Fruit fly (Drosophila melanogaster) whole organism, embryonic: ENCODE data around the gene lva.

Source experiments
- Awh ChIP-seq: fragments of 200-800 bp; sonication (Bioruptor generic); IDR thresholded peaks from 2 replicates; pipeline ENCODE4, ENCODE4 v1.3.6; 2022; ENCODE audit warnings: missing biosample characterization, missing genetic modification characterization
- B-H2 ChIP-seq: fragments of 200-800 bp; sonication (Bioruptor generic); optimal IDR thresholded peaks from 2 replicates; lab custom pipeline; 2018; ENCODE audit warnings: missing biosample characterization, mild to moderate bottlenecking, missing genetic modification characterization
- CG11247 ChIP-seq: fragments of 200-800 bp; sonication (Bioruptor generic); IDR thresholded peaks from 2 replicates; pipeline ENCODE4 v1.3.6; 2022; ENCODE audit warnings: missing biosample characterization, missing genetic modification characterization
- CG11398 ChIP-seq: fragments of 200-800 bp; sonication (Bioruptor generic); optimal IDR thresholded peaks from 2 replicates; lab custom pipeline; 2016; ENCODE audit warnings: missing biosample characterization, missing genetic modification characterization
- CG11456 ChIP-seq: fragments of 200-800 bp; sonication (Bioruptor generic); IDR thresholded peaks from 3 replicates; pipeline ENCODE4 v1.3.6; 2022; ENCODE audit warnings: missing biosample characterization, missing genetic modification characterization
- CG11695 ChIP-seq: fragments of 200-800 bp; sonication (Bioruptor generic); IDR thresholded peaks from 3 replicates; pipeline ENCODE4 v1.3.6; 2022; ENCODE audit warnings: missing biosample characterization, missing genetic modification characterization
- CG12299 ChIP-seq: fragments of 200-800 bp; sonication (Bioruptor generic); optimal IDR thresholded peaks from 2 replicates; lab custom pipeline; 2018; ENCODE audit warnings: missing biosample characterization, mild to moderate bottlenecking, missing genetic modification characterization
- CG12744 ChIP-seq: fragments of 200-800 bp; sonication (Bioruptor generic); optimal IDR thresholded peaks from 2 replicates; lab custom pipeline; 2016; ENCODE audit warnings: missing biosample characterization, missing genetic modification characterization
- CG12769 ChIP-seq: fragments of 200-800 bp; sonication (Bioruptor generic); optimal IDR thresholded peaks from 2 replicates; lab custom pipeline; 2019; ENCODE audit warnings: missing biosample characterization, mild to moderate bottlenecking, missing genetic modification characterization, moderate library complexity
- CG14441 ChIP-seq: fragments of 200-800 bp; sonication (Bioruptor generic); IDR thresholded peaks from 2 replicates; pipeline ENCODE4 v1.3.6; 2022; ENCODE audit warnings: missing biosample characterization, missing genetic modification characterization
- CG1603 ChIP-seq: fragments of 200-800 bp; sonication (Bioruptor generic); optimal IDR thresholded peaks from 2 replicates; lab custom pipeline; 2019; ENCODE audit warnings: missing biosample characterization, mild to moderate bottlenecking, missing genetic modification characterization, moderate library complexity
- CG17359 ChIP-seq: fragments of 200-800 bp; sonication (Bioruptor generic); optimal IDR thresholded peaks from 3 replicates; lab custom pipeline; 2018; ENCODE audit warnings: missing biosample characterization, mild to moderate bottlenecking, missing genetic modification characterization, moderate library complexity
- CG2199 ChIP-seq: fragments of 200-800 bp; sonication (Bioruptor generic); IDR thresholded peaks from 3 replicates; pipeline ENCODE4 v1.3.6; 2022; ENCODE audit warnings: missing biosample characterization, missing genetic modification characterization
- CG2875 ChIP-seq: fragments of 200-800 bp; sonication (Bioruptor generic); optimal IDR thresholded peaks from 2 replicates; lab custom pipeline; 2017; ENCODE audit warnings: missing biosample characterization, mild to moderate bottlenecking, missing genetic modification characterization, missing genetic modification reagents
- CG30403 ChIP-seq: fragments of 200-800 bp; sonication (Bioruptor generic); optimal IDR thresholded peaks from 3 replicates; lab custom pipeline; 2016; ENCODE audit warnings: missing biosample characterization, missing genetic modification characterization
- CG32532 ChIP-seq: fragments of 200-800 bp; sonication (Bioruptor generic); IDR thresholded peaks from 2 replicates; pipeline ENCODE4 v1.3.6; 2022; ENCODE audit warnings: missing biosample characterization, missing genetic modification characterization
- CG32772 ChIP-seq: fragments of 200-800 bp; sonication (Bioruptor generic); IDR thresholded peaks from 2 replicates; pipeline ENCODE4 v1.3.6; 2022; ENCODE audit warnings: missing biosample characterization, missing genetic modification characterization
- CG4360 ChIP-seq: fragments of 200-800 bp; sonication (Bioruptor generic); IDR thresholded peaks from 2 replicates; pipeline ENCODE4 v1.3.6; 2022; ENCODE audit warnings: missing biosample characterization, missing genetic modification characterization
- CG43689 ChIP-seq: fragments of 200-800 bp; sonication (Bioruptor generic); IDR thresholded peaks from 2 replicates; pipeline ENCODE4 v1.3.6; 2022; ENCODE audit warnings: missing biosample characterization, missing genetic modification characterization
- CG5245 ChIP-seq: fragments of 200-800 bp; sonication (Bioruptor generic); optimal IDR thresholded peaks from 3 replicates; lab custom pipeline; 2016; ENCODE audit warnings: missing biosample characterization, missing genetic modification characterization
- CG7786 ChIP-seq: fragments of 200-800 bp; sonication (Bioruptor generic); optimal IDR thresholded peaks from 2 replicates; lab custom pipeline; 2016; ENCODE audit warnings: missing biosample characterization, missing genetic modification characterization
- CG7928 ChIP-seq: fragments of 200-800 bp; sonication (Bioruptor generic); optimal IDR thresholded peaks from 2 replicates; lab custom pipeline; 2017; ENCODE audit warnings: missing biosample characterization, mild to moderate bottlenecking, missing genetic modification characterization
- Dll ChIP-seq: fragments of 200-800 bp; sonication (Bioruptor generic); IDR thresholded peaks from 4 replicates; pipeline ENCODE4 v1.3.6; 2022; ENCODE audit warnings: missing biosample characterization, missing genetic modification characterization; ENCODE audit not compliant: partially characterized antibody
- E2f1 ChIP-seq: fragments of 200-800 bp; sonication (Bioruptor generic); IDR thresholded peaks from 2 replicates; pipeline ENCODE4 v1.3.6; 2022; ENCODE audit warnings: missing biosample characterization, missing genetic modification characterization
- Fer2 ChIP-seq: fragments of 200-800 bp; sonication (Bioruptor generic); optimal IDR thresholded peaks from 2 replicates; lab custom pipeline; 2018; ENCODE audit warnings: missing biosample characterization, mild to moderate bottlenecking, missing genetic modification characterization, moderate library complexity
- HHEX ChIP-seq: fragments of 200-800 bp; sonication (Bioruptor generic); optimal IDR thresholded peaks from 3 replicates; lab custom pipeline; 2017; ENCODE audit warnings: missing biosample characterization, mild to moderate bottlenecking, missing genetic modification characterization, missing genetic modification reagents
- HLH54F ChIP-seq: fragments of 200-800 bp; sonication (Bioruptor generic); optimal IDR thresholded peaks from 3 replicates; lab custom pipeline; 2016; ENCODE audit warnings: missing biosample characterization, missing genetic modification characterization
- Hand ChIP-seq: fragments of 200-800 bp; sonication (Bioruptor generic); optimal IDR thresholded peaks from 2 replicates; lab custom pipeline; 2017; ENCODE audit warnings: mild to moderate bottlenecking, missing biosample characterization, missing genetic modification reagents, missing genetic modification characterization
- HmgZ ChIP-seq: fragments of 200-800 bp; sonication (Bioruptor generic); optimal IDR thresholded peaks from 2 replicates; lab custom pipeline; 2018; ENCODE audit warnings: missing biosample characterization, mild to moderate bottlenecking, missing genetic modification characterization
- Hr51 ChIP-seq, 2 experiments: fragments of 200-800 bp; sonication (Bioruptor generic); optimal IDR thresholded peaks; 2 replicates in 1 of 2; 3 replicates in 1 of 2; lab custom pipeline; 2016 to 2018; ENCODE audit warnings: missing biosample characterization in 2 of 2, missing genetic modification characterization in 2 of 2, mild to moderate bottlenecking in 1 of 2, moderate library complexity in 1 of 2
- MBD-R2 ChIP-seq: fragments of 200-800 bp; sonication (Bioruptor generic); IDR thresholded peaks from 2 replicates; pipeline ENCODE4 v1.3.6; 2022; ENCODE audit warnings: missing biosample characterization, missing genetic modification characterization
- Meics ChIP-seq: fragments of 200-800 bp; sonication (Bioruptor generic); optimal IDR thresholded peaks from 2 replicates; lab custom pipeline; 2017; ENCODE audit warnings: missing biosample characterization, mild to moderate bottlenecking, missing genetic modification characterization
- Oaz ChIP-seq: fragments of 200-800 bp; sonication (Bioruptor generic); IDR thresholded peaks from 2 replicates; pipeline ENCODE4 v1.3.6; 2022; ENCODE audit warnings: missing biosample characterization, missing genetic modification characterization
- PHDP ChIP-seq: fragments of 200-800 bp; sonication (Bioruptor generic); optimal IDR thresholded peaks from 3 replicates; lab custom pipeline; 2018; ENCODE audit warnings: missing biosample characterization, mild to moderate bottlenecking, missing genetic modification characterization, moderate library complexity
- Sry-β ChIP-seq: fragments of 200-800 bp; sonication (Bioruptor generic); optimal IDR thresholded peaks from 2 replicates; lab custom pipeline; 2018; ENCODE audit warnings: missing biosample characterization, mild to moderate bottlenecking, missing genetic modification characterization, moderate library complexity
- Xbp1 ChIP-seq: fragments of 200-800 bp; sonication (Bioruptor generic); optimal IDR thresholded peaks from 3 replicates; lab custom pipeline; 2016; ENCODE audit warnings: missing biosample characterization, mild to moderate bottlenecking, missing genetic modification characterization
- ash1 ChIP-seq: fragments of 200-800 bp; sonication (Bioruptor generic); optimal IDR thresholded peaks from 2 replicates; lab custom pipeline; 2018; ENCODE audit warnings: missing biosample characterization, mild to moderate bottlenecking, missing genetic modification characterization
- cg ChIP-seq: fragments of 200-800 bp; sonication (Bioruptor generic); optimal IDR thresholded peaks from 3 replicates; lab custom pipeline; 2019; ENCODE audit warnings: missing biosample characterization, mild to moderate bottlenecking, missing genetic modification characterization, moderate library complexity
- chif ChIP-seq, 2 experiments: fragments of 200-800 bp; sonication (Bioruptor generic); optimal IDR thresholded peaks; 3 replicates each; lab custom pipeline; 2016; ENCODE audit warnings: missing biosample characterization in 2 of 2, missing genetic modification characterization in 2 of 2
- ci ChIP-seq: fragments of 200-800 bp; sonication (Bioruptor generic); IDR thresholded peaks from 3 replicates; pipeline ENCODE4 v1.3.6; 2022; ENCODE audit warnings: missing biosample characterization, missing genetic modification characterization
- dan ChIP-seq: fragments of 200-800 bp; sonication (Bioruptor generic); IDR thresholded peaks from 2 replicates; pipeline ENCODE4 v1.3.6; 2022; ENCODE audit warnings: missing biosample characterization, missing genetic modification characterization
- gt ChIP-seq: fragments of 200-800 bp; sonication (Bioruptor generic); IDR thresholded peaks from 2 replicates; pipeline ENCODE4 v1.3.6; 2022; ENCODE audit warnings: missing biosample characterization, missing genetic modification characterization
- insv ChIP-seq, 2 experiments: fragments of 200-800 bp; sonication (Bioruptor generic); optimal IDR thresholded peaks; 3 replicates each; lab custom pipeline; 2016 to 2018; ENCODE audit warnings: missing biosample characterization in 2 of 2, missing genetic modification characterization in 2 of 2
- ken ChIP-seq: fragments of 200-800 bp; sonication (Bioruptor generic); IDR thresholded peaks from 3 replicates; pipeline ENCODE4 v1.3.6; 2022; ENCODE audit warnings: missing biosample characterization, missing genetic modification characterization
- mld ChIP-seq: fragments of 200-800 bp; sonication (Bioruptor generic); IDR thresholded peaks from 3 replicates; pipeline ENCODE4 v1.3.6; 2022; ENCODE audit warnings: missing biosample characterization, missing genetic modification characterization; ENCODE audit not compliant: partially characterized antibody
- odd ChIP-seq: fragments of 200-800 bp; sonication (Bioruptor generic); optimal IDR thresholded peaks from 2 replicates; lab custom pipeline; 2017; ENCODE audit warnings: missing biosample characterization, mild to moderate bottlenecking, missing genetic modification characterization
- pum ChIP-seq: fragments of 200-800 bp; sonication (Bioruptor generic); optimal IDR thresholded peaks from 2 replicates; lab custom pipeline; 2016; ENCODE audit warnings: missing biosample characterization, missing genetic modification characterization
- salm ChIP-seq: fragments of 200-800 bp; sonication (Bioruptor generic); optimal IDR thresholded peaks from 2 replicates; lab custom pipeline; 2018; ENCODE audit warnings: missing biosample characterization, mild to moderate bottlenecking, missing genetic modification characterization
- sqz ChIP-seq: fragments of 200-800 bp; sonication (Bioruptor generic); optimal IDR thresholded peaks from 3 replicates; lab custom pipeline; 2018; ENCODE audit warnings: missing biosample characterization, mild to moderate bottlenecking, missing genetic modification characterization
- tup ChIP-seq: fragments of 200-800 bp; sonication (Bioruptor generic); optimal IDR thresholded peaks from 2 replicates; lab custom pipeline; 2016; ENCODE audit warnings: missing biosample characterization, mild to moderate bottlenecking, missing genetic modification characterization, moderate library complexity
- twi ChIP-seq: fragments of 200-800 bp; optimal IDR thresholded peaks from 2 replicates; lab custom pipeline; 2019; ENCODE audit warnings: missing biosample characterization, mild to moderate bottlenecking, missing genetic modification characterization, moderate library complexity

Gene lva

dm6 chrX:4010179-4010578, 45.1 kb upstream of the lva start (continued):
- peak; percentile 40 for TF ChIP-seq pum
- peak; percentile 19 for TF ChIP-seq CG17359 (tag; lab: Kevin White, UChicago)
- no peak for TF ChIP-seq salm (tag; lab: Kevin White, UChicago)
- peak; percentile 26 for TF ChIP-seq CG1603 (tag; lab: Kevin White, UChicago)
- no peak for TF ChIP-seq HmgZ (tag; lab: Kevin White, UChicago)
- no peak for TF ChIP-seq Hand
- TF ChIP-seq CG12769 (tag; lab: Kevin White, UChicago), result peak; percentile 10
- peak; percentile 1 for TF ChIP-seq PHDP (tag; lab: Kevin White, UChicago)
- TF ChIP-seq CG4360 (GFP tag; lab: Robert Waterston, UW), result peak; percentile 26; the same call in 1 of the 2 replicates
- TF ChIP-seq ash1, result no peak
- peak; percentile 80 for TF ChIP-seq ci
- TF ChIP-seq CG12744 (GFP tag; lab: Kevin White, UChicago), result no peak
- peak; percentile 75 for TF ChIP-seq sqz
- peak; percentile 53; the same call in 1 of the 2 replicates for TF ChIP-seq CG32772 (GFP tag; lab: Robert Waterston, UW)
- TF ChIP-seq cg, result no peak
- no peak for TF ChIP-seq CG7928 (GFP tag; lab: Kevin White, UChicago)
- peak; percentile 20 for TF ChIP-seq CG7786 (GFP tag; lab: Kevin White, UChicago)
- TF ChIP-seq gt (GFP tag; lab: Robert Waterston, UW), result no peak
- no peak for TF ChIP-seq dan
- peak; percentile 41 for TF ChIP-seq Xbp1
- TF ChIP-seq CG43689, result no peak
- TF ChIP-seq CG2199 (GFP tag; lab: Robert Waterston, UW), result no peak
- TF ChIP-seq CG11456 (GFP tag; lab: Robert Waterston, UW), result peak; percentile 71
- no peak for TF ChIP-seq Awh
- no peak for TF ChIP-seq Fer2 (tag; lab: Kevin White, UChicago)
- TF ChIP-seq insv (GFP tag; optimal IDR thresholded peaks at IDR 0.05; lab: Kevin White, UChicago), result no peak
- no peak for TF ChIP-seq MBD-R2 (GFP tag; lab: Robert Waterston, UW)
- TF ChIP-seq CG11398, result no peak
- TF ChIP-seq Meics (GFP tag; lab: Kevin White, UChicago), result peak; percentile 42
- no peak for TF ChIP-seq odd (GFP tag; lab: Kevin White, UChicago)
- peak; percentile 26 for TF ChIP-seq HHEX (GFP tag; lab: Kevin White, UChicago)
- TF ChIP-seq chif (GFP tag; optimal IDR thresholded peaks at IDR 0.05; lab: Kevin White, UChicago), result peak; percentile 19 to 52
- no peak for TF ChIP-seq Dll
- TF ChIP-seq CG2875 (GFP tag; lab: Kevin White, UChicago), result no peak
- no peak for TF ChIP-seq B-H2
- TF ChIP-seq E2f1 (GFP tag; lab: Robert Waterston, UW), result 0 out of 2 replicates have a peak, but pooled peaks have one; percentile 22
- peak; percentile 46 for TF ChIP-seq CG30403 (GFP tag; lab: Kevin White, UChicago)
- TF ChIP-seq CG11247 (GFP tag; lab: Robert Waterston, UW), result peak; percentile 58; the same call in 1 of the 2 replicates
- TF ChIP-seq Hr51 (GFP tag; optimal IDR thresholded peaks at IDR 0.05; lab: Kevin White, UChicago), result peak in 1 of 2 experiments; percentile 21
- TF ChIP-seq twi (tag; lab: Kevin White, UChicago), result no peak
- peak; percentile 15 for TF ChIP-seq CG5245
- TF ChIP-seq Sry-β (GFP tag; lab: Kevin White, UChicago), result no peak
- TF ChIP-seq HLH54F, result peak; percentile 5
- TF ChIP-seq tup (GFP tag; lab: Kevin White, UChicago), result no peak
- no peak for TF ChIP-seq CG12299 (tag; lab: Kevin White, UChicago)
- TF ChIP-seq CG14441 (GFP tag; lab: Robert Waterston, UW), result no peak
- TF ChIP-seq CG11695 (GFP tag; lab: Robert Waterston, UW), result no peak
- TF ChIP-seq CG32532 (GFP tag; lab: Robert Waterston, UW), result peak; percentile 51
- 0 out of 2 replicates have a peak, but pooled peaks have one; percentile 23 for TF ChIP-seq Oaz
- peak; percentile 69 for TF ChIP-seq ken
- TF ChIP-seq mld, result no peak
